Worm (Caenorhabditis elegans) whole organism, young adult: ENCODE data around the gene dyf-3.
"Not testable (repeated sequence)": the region's sequence is repeated elsewhere in the genome, so short reads cannot be mapped to it uniquely, and the experiment has no call there.

Source experiments
- B0336.3 ChIP-seq: fragments of 200-800 bp; sonication (Bioruptor generic); IDR thresholded peaks from 2 replicates; pipeline ENCODE4 v1.3.6; 2022; ENCODE audit warnings: missing genetic modification characterization, missing compliant biosample characterization
- F37B4.10 ChIP-seq: fragments of 200-800 bp; sonication (Bioruptor generic); IDR thresholded peaks from 2 replicates; pipeline ENCODE4 v1.3.6; 2022; ENCODE audit warnings: missing genetic modification characterization, missing compliant biosample characterization
- F39B2.1 ChIP-seq: fragments of 200-800 bp; sonication (Bioruptor generic); IDR thresholded peaks from 2 replicates; pipeline ENCODE4 v1.3.6; 2022; ENCODE audit warnings: missing genetic modification reagents, missing genetic modification characterization, missing compliant biosample characterization
- T26A5.8 ChIP-seq: sonication (generic microtip); optimal IDR thresholded peaks from 2 replicates; lab custom pipeline; 2016; ENCODE audit warnings: missing genetic modification characterization, missing compliant biosample characterization
- Y56A3A.18 ChIP-seq: fragments of 200-800 bp; sonication (Bioruptor generic); IDR thresholded peaks from 2 replicates; pipeline ENCODE4 v1.3.6; 2022; ENCODE audit warnings: missing genetic modification reagents, missing genetic modification characterization, missing compliant biosample characterization
- ama-1 ChIP-seq, 3 experiments: fragments of 150-350 bp in 1 of 3; sonication (generic microtip) in 2 of 3; optimal IDR thresholded peaks; 2 replicates each; lab custom pipeline; 2014 to 2018; ENCODE audit warnings: missing biosample characterization in 2 of 3, missing genetic modification characterization in 2 of 3, missing genetic modification reagents in 2 of 3
- athp-1 ChIP-seq: sonication (generic microtip); optimal IDR thresholded peaks from 2 replicates; lab custom pipeline; 2017; ENCODE audit warnings: mild to moderate bottlenecking, missing genetic modification characterization, missing compliant biosample characterization
- attf-5 ChIP-seq: fragments of 200-800 bp; sonication (Bioruptor generic); optimal IDR thresholded peaks from 2 replicates; lab custom pipeline; 2018; ENCODE audit warnings: mild to moderate bottlenecking, missing genetic modification characterization, missing compliant biosample characterization
- ceh-100 ChIP-seq: fragments of 200-800 bp; sonication (Bioruptor generic); IDR thresholded peaks from 2 replicates; pipeline ENCODE4 v1.3.6; 2022; ENCODE audit warnings: missing genetic modification reagents, missing genetic modification characterization, missing compliant biosample characterization
- ceh-27 ChIP-seq: fragments of 200-800 bp; sonication (Bioruptor generic); optimal IDR thresholded peaks from 2 replicates; lab custom pipeline; 2018; ENCODE audit warnings: mild to moderate bottlenecking, missing genetic modification characterization, moderate library complexity, missing compliant biosample characterization
- ceh-40 ChIP-seq: fragments of 200-800 bp; sonication (Bioruptor generic); IDR thresholded peaks from 2 replicates; pipeline ENCODE4 v1.3.6; 2022; ENCODE audit warnings: missing genetic modification characterization, missing compliant biosample characterization
- ceh-79 ChIP-seq: sonication (generic microtip); optimal IDR thresholded peaks from 2 replicates; lab custom pipeline; 2017; ENCODE audit warnings: mild to moderate bottlenecking, missing genetic modification characterization, missing compliant biosample characterization
- ceh-91 ChIP-seq: fragments of 200-800 bp; sonication (Bioruptor generic); IDR thresholded peaks from 2 replicates; pipeline ENCODE4 v1.3.6; 2022; ENCODE audit warnings: missing genetic modification reagents, missing genetic modification characterization, missing compliant biosample characterization
- dox-1 ChIP-seq: fragments of 200-800 bp; sonication (Bioruptor generic); IDR thresholded peaks from 2 replicates; pipeline ENCODE4 v1.3.6; 2022; ENCODE audit warnings: missing genetic modification reagents, missing genetic modification characterization, missing compliant biosample characterization
- dpff-1 ChIP-seq: sonication (generic microtip); optimal IDR thresholded peaks from 2 replicates; lab custom pipeline; 2017; ENCODE audit warnings: mild to moderate bottlenecking, missing genetic modification characterization, missing compliant biosample characterization
- dpl-1 ChIP-seq: fragments of 150-350 bp; optimal IDR thresholded peaks from 2 replicates; lab custom pipeline; 2014; ENCODE audit warnings: missing biosample characterization, missing genetic modification reagents, missing genetic modification characterization
- efl-1 ChIP-seq: fragments of 150-350 bp; optimal IDR thresholded peaks from 2 replicates; lab custom pipeline; 2014; ENCODE audit warnings: missing biosample characterization, missing genetic modification reagents, missing genetic modification characterization
- egrh-3 ChIP-seq: fragments of 200-800 bp; sonication (Bioruptor generic); IDR thresholded peaks from 2 replicates; pipeline ENCODE4 v1.3.6; 2022; ENCODE audit warnings: missing genetic modification reagents, missing genetic modification characterization, missing compliant biosample characterization
- ekl-4 ChIP-seq: fragments of 200-800 bp; sonication (Bioruptor generic); IDR thresholded peaks from 2 replicates; pipeline ENCODE4 v1.3.6; 2022; ENCODE audit warnings: missing genetic modification reagents, missing genetic modification characterization, missing compliant biosample characterization
- him-1 ChIP-seq: sonication (generic microtip); optimal IDR thresholded peaks from 2 replicates; lab custom pipeline; 2016; ENCODE audit warnings: missing genotype, missing genetic modification reagents, missing genetic modification characterization, missing compliant biosample characterization
- hmg-20 ChIP-seq: fragments of 200-800 bp; sonication (Bioruptor generic); IDR thresholded peaks from 2 replicates; pipeline ENCODE4 v1.3.6; 2022; ENCODE audit warnings: missing genetic modification reagents, missing genetic modification characterization, missing compliant biosample characterization
- let-607 ChIP-seq, 2 experiments: fragments of 200-800 bp in 1 of 2; sonication (Bioruptor generic) in 1 of 2; sonication (generic microtip) in 1 of 2; optimal IDR thresholded peaks; 2 replicates each; lab custom pipeline; 2016 to 2018; ENCODE audit warnings: mild to moderate bottlenecking in 2 of 2, missing compliant biosample characterization in 2 of 2, missing genetic modification characterization in 2 of 2, moderate library complexity in 2 of 2, missing genotype in 1 of 2
- lin-35 ChIP-seq, 3 experiments: fragments of 150-350 bp in 2 of 3; sonication (generic microtip) in 1 of 3; optimal IDR thresholded peaks; 2 replicates each; lab custom pipeline; 2014 to 2018; ENCODE audit warnings: missing biosample characterization in 3 of 3, missing genetic modification characterization in 3 of 3, missing genetic modification reagents in 3 of 3
- lin-40 ChIP-seq: sonication (generic microtip); optimal IDR thresholded peaks from 2 replicates; lab custom pipeline; 2016; ENCODE audit warnings: missing genetic modification characterization, mild to moderate bottlenecking, missing compliant biosample characterization, missing genotype, missing genetic modification reagents
- lin-54 ChIP-seq: fragments of 200-800 bp; sonication (Bioruptor generic); optimal IDR thresholded peaks from 2 replicates; lab custom pipeline; 2018; ENCODE audit warnings: mild to moderate bottlenecking, missing genetic modification characterization, missing compliant biosample characterization
- mel-28 ChIP-seq: sonication (generic microtip); optimal IDR thresholded peaks from 2 replicates; lab custom pipeline; 2016; ENCODE audit warnings: borderline replicate concordance, mild to moderate bottlenecking, missing genetic modification characterization, missing compliant biosample characterization
- nfyb-1 ChIP-seq: fragments of 200-800 bp; sonication (Bioruptor generic); IDR thresholded peaks from 2 replicates; pipeline ENCODE4 v1.3.6; 2022; ENCODE audit warnings: missing genetic modification reagents, missing genetic modification characterization, missing compliant biosample characterization
- pbrm-1 ChIP-seq: fragments of 200-800 bp; sonication (Bioruptor generic); IDR thresholded peaks from 2 replicates; pipeline ENCODE4 v1.3.6; 2022; ENCODE audit warnings: missing genetic modification reagents, missing genetic modification characterization, missing compliant biosample characterization
- repo-1 ChIP-seq: sonication (generic microtip); optimal IDR thresholded peaks from 2 replicates; lab custom pipeline; 2017; ENCODE audit warnings: mild to moderate bottlenecking, missing genetic modification characterization, missing compliant biosample characterization
- rpc-1 ChIP-seq, 2 experiments: fragments of 150-350 bp in 1 of 2; sonication (generic microtip) in 1 of 2; optimal IDR thresholded peaks; 2 replicates each; lab custom pipeline; 2014 to 2018; ENCODE audit warnings: missing biosample characterization in 1 of 2, missing genetic modification characterization in 1 of 2, missing genetic modification reagents in 1 of 2, missing genotype in 1 of 2
- sea-2 ChIP-seq: fragments of 200-800 bp; sonication (Bioruptor generic); IDR thresholded peaks from 2 replicates; pipeline ENCODE4 v1.3.6; 2022; ENCODE audit warnings: missing genetic modification characterization, missing compliant biosample characterization
- tbp1 ChIP-seq: fragments of 200-800 bp; sonication (Bioruptor generic); optimal IDR thresholded peaks from 2 replicates; lab custom pipeline; 2018; ENCODE audit warnings: mild to moderate bottlenecking, missing genetic modification characterization, missing compliant biosample characterization
- tlf-1 ChIP-seq: fragments of 200-800 bp; sonication (Bioruptor generic); optimal IDR thresholded peaks from 2 replicates; lab custom pipeline; 2018; ENCODE audit warnings: mild to moderate bottlenecking, missing genetic modification characterization, missing compliant biosample characterization
- unc-62 ChIP-seq: fragments of 150-350 bp; optimal IDR thresholded peaks from 2 replicates; lab custom pipeline; 2014; ENCODE audit warnings: missing biosample characterization, missing genetic modification reagents, missing genetic modification characterization
- zfh-2 ChIP-seq: fragments of 200-800 bp; sonication (Bioruptor generic); conservative IDR thresholded peaks from 2 replicates; pipeline ENCODE4 v1.3.6; 2022; ENCODE audit warnings: missing genetic modification reagents, missing genetic modification characterization, missing compliant biosample characterization
- ztf-26 ChIP-seq: sonication (generic microtip); optimal IDR thresholded peaks from 2 replicates; lab custom pipeline; 2017; ENCODE audit warnings: missing genetic modification characterization, missing compliant biosample characterization

The dyf-3 gene

ce11 chrIV:3395581-3395980 is 3.5 kb downstream of the dyf-3 start, which contains the start of gene C04C3.14:
C04C3.14 (plus strand) TSS chrIV:3395881.
- TF ChIP-seq pbrm-1 (no peak), mel-28 (tag; lab: Kevin White, UChicago) (no peak), F37B4.10 (GFP tag; lab: Robert Waterston, UW) (no peak), F39B2.1 (GFP tag; lab: Robert Waterston, UW) (no peak), hmg-20 (GFP tag; lab: Robert Waterston, UW) (no peak), ceh-91 (GFP tag; lab: Robert Waterston, UW) (no peak), unc-62 (GFP tag; lab: Kevin White, UChicago) (no peak), lin-40 (tag; lab: Kevin White, UChicago) (no peak), sea-2 (GFP tag; lab: Robert Waterston, UW) (no peak), repo-1 (no peak)

ce11 chrIV:3394066-3394465 is 5.0 kb downstream of the dyf-3 start, which contains the start of gene C04C3.4:
C04C3.4 (plus strand) TSS chrIV:3394366.
- not testable (repeated sequence) for TF ChIP-seq lin-54; ztf-26 (tag; lab: Kevin White, UChicago); ceh-100 (GFP tag; lab: Robert Waterston, UW)
- TF ChIP-seq, all 124 proteins: peak for 0; not testable (repeated sequence) for 124

- not testable (repeated sequence) for TF ChIP-seq him-1; rpc-1 (optimal IDR thresholded peaks at IDR 0.05; lab: Kevin White, UChicago); rpc-1 (tag; optimal IDR thresholded peaks at IDR 0.05; lab: Kevin White, UChicago); Y56A3A.18 (GFP tag; lab: Robert Waterston, UW)
Observed at ce11 chrIV:3389999-3390398, 9.0 kb downstream of the dyf-3 start, which contains the start of gene B0546.5. B0546.5 (minus strand) TSS chrIV:3390099.

- TF ChIP-seq tlf-1 (GFP tag; lab: Kevin White, UChicago) (peak; percentile 4), let-607 (tag; optimal IDR thresholded peaks at IDR 0.05; lab: Kevin White, UChicago) (peak in 1 of 2 experiments; percentile 13), B0336.3 (GFP tag; lab: Robert Waterston, UW) (peak; percentile 45; the same call in 1 of the 2 replicates), ama-1 (optimal IDR thresholded peaks at IDR 0.05; lab: Kevin White, UChicago) (no peak), ama-1 (GFP tag; optimal IDR thresholded peaks at IDR 0.05; lab: Kevin White, UChicago) (peak in 1 of 2 experiments; percentile 47), dox-1 (GFP tag; lab: Robert Waterston, UW) (no peak)
Observed at ce11 chrIV:3386504-3387290, 12.3 kb downstream of the dyf-3 start.

ce11 chrIV:3385337-3386215 is 13.5 kb downstream of the dyf-3 start, which contains the start of gene mai-2:
mai-2 (plus strand) TSS chrIV:3385910.
- TF ChIP-seq lin-35 (GFP tag; optimal IDR thresholded peaks at IDR 0.05; lab: Kevin White, UChicago) = peak in 1 of 3 experiments; percentile 82
- peak; percentile 35; the same call in 1 of the 2 replicates for TF ChIP-seq nfyb-1
- TF ChIP-seq hmg-20 (GFP tag; lab: Robert Waterston, UW) = no peak
- no peak for TF ChIP-seq let-607 (tag; optimal IDR thresholded peaks at IDR 0.05; lab: Kevin White, UChicago)
- peak; percentile 51 for TF ChIP-seq attf-5 (GFP tag; lab: Kevin White, UChicago)
- peak; percentile 67 for TF ChIP-seq ama-1 (optimal IDR thresholded peaks at IDR 0.05; lab: Kevin White, UChicago)
- TF ChIP-seq ama-1 (GFP tag; optimal IDR thresholded peaks at IDR 0.05; lab: Kevin White, UChicago) = no peak
- TF ChIP-seq zfh-2 = peak; percentile 86
- peak; percentile 43 for TF ChIP-seq dpl-1 (GFP tag; lab: Kevin White, UChicago)
- TF ChIP-seq dpff-1 (tag; lab: Kevin White, UChicago) = no peak
- TF ChIP-seq tbp1 (GFP tag; lab: Kevin White, UChicago) = peak; percentile 25
- TF ChIP-seq lin-40 (tag; lab: Kevin White, UChicago) = peak; percentile 12
- 0 out of 2 replicates have a peak, but pooled peaks have one; percentile 23 for TF ChIP-seq ekl-4 (GFP tag; lab: Robert Waterston, UW)
- TF ChIP-seq ceh-40 = no peak
- TF ChIP-seq pbrm-1 = peak; percentile 56; the same call in 1 of the 2 replicates
- no peak for TF ChIP-seq T26A5.8 (tag; lab: Kevin White, UChicago)
- peak; percentile 20 for TF ChIP-seq ceh-27 (GFP tag; lab: Kevin White, UChicago)
- no peak for TF ChIP-seq athp-1
- TF ChIP-seq egrh-3 (GFP tag; lab: Robert Waterston, UW) = peak; percentile 94
- TF ChIP-seq F37B4.10 (GFP tag; lab: Robert Waterston, UW) = no peak
- TF ChIP-seq efl-1 (GFP tag; lab: Kevin White, UChicago) = peak; percentile 6
- no peak for TF ChIP-seq ceh-79
